Worm (Caenorhabditis elegans): Measurements from ENCODE around the gene fbxa-90.

ce11 chrV:16927345-16927744, 39.3 kb upstream of the fbxa-90 start, which contains the start of gene Y102A5C.36:
- TF ChIP-seq ceh-82 (tag; optimal IDR thresholded peaks at IDR 0.05): no peak
- TF ChIP-seq nhr-85 (tag): no peak
- no peak for TF ChIP-seq elt-3 (tag; optimal IDR thresholded peaks at IDR 0.05)
- no peak for TF ChIP-seq lin-35 (GFP tag; optimal IDR thresholded peaks at IDR 0.05)
- TF ChIP-seq efl-1 (optimal IDR thresholded peaks at IDR 0.05): no peak
- TF ChIP-seq efl-1 (GFP tag; optimal IDR thresholded peaks at IDR 0.05 in 1 of 2): no peak
- TF ChIP-seq C16A3.4 (tag; optimal IDR thresholded peaks at IDR 0.05): no peak
